Worm (Caenorhabditis elegans): ENCODE results near the gene wah-1.

Gene wah-1

ce11 chrIII:11989823-11990222 is at the start of gene wah-1:
TSS of gene wah-1 (plus strand) at chrIII:11990167.
- TF ChIP-seq dao-5 (tag; optimal IDR thresholded peaks at IDR 0.05), result no peak
- no peak for TF ChIP-seq W03F9.2 (tag; optimal IDR thresholded peaks at IDR 0.05)
- no peak for TF ChIP-seq him-1 (tag; optimal IDR thresholded peaks at IDR 0.05)

ce11 chrIII:11942664-11943063 is 47.3 kb upstream of the wah-1 start:
- TF ChIP-seq him-1 (tag; optimal IDR thresholded peaks at IDR 0.05) (no peak), W03F9.2 (tag; optimal IDR thresholded peaks at IDR 0.05) (no peak), dao-5 (tag; optimal IDR thresholded peaks at IDR 0.05) (no peak)

- no peak for TF ChIP-seq dao-5 (tag; optimal IDR thresholded peaks at IDR 0.05)
- peak; percentile 89 for TF ChIP-seq him-1 (tag; optimal IDR thresholded peaks at IDR 0.05)
- TF ChIP-seq W03F9.2 (tag; optimal IDR thresholded peaks at IDR 0.05), result peak; percentile 74
Observed at ce11 chrIII:11946062-11946749, 43.8 kb upstream of the wah-1 start.

ce11 chrIII:11946973-11947372 is 43.0 kb upstream of the wah-1 start, which contains the start of gene Y56A3A.7:
TSS of gene Y56A3A.7 (minus strand) at chrIII:11947019.
- TF ChIP-seq dao-5 (tag; optimal IDR thresholded peaks at IDR 0.05) (no peak), W03F9.2 (tag; optimal IDR thresholded peaks at IDR 0.05) (no peak), him-1 (tag; optimal IDR thresholded peaks at IDR 0.05) (no peak)

- TF ChIP-seq W03F9.2 (tag; optimal IDR thresholded peaks at IDR 0.05) (no peak), dao-5 (tag; optimal IDR thresholded peaks at IDR 0.05) (no peak), him-1 (tag; optimal IDR thresholded peaks at IDR 0.05) (no peak)
Observed at ce11 chrIII:11947527-11947926, 42.4 kb upstream of the wah-1 start.

ce11 chrIII:11948437-11948836 is 41.5 kb upstream of the wah-1 start:
- TF ChIP-seq W03F9.2 (tag; optimal IDR thresholded peaks at IDR 0.05), result no peak
- no peak for TF ChIP-seq him-1 (tag; optimal IDR thresholded peaks at IDR 0.05)
- TF ChIP-seq dao-5 (tag; optimal IDR thresholded peaks at IDR 0.05), result no peak

- TF ChIP-seq him-1 (tag; optimal IDR thresholded peaks at IDR 0.05), result no peak
- no peak for TF ChIP-seq W03F9.2 (tag; optimal IDR thresholded peaks at IDR 0.05)
- no peak for TF ChIP-seq dao-5 (tag; optimal IDR thresholded peaks at IDR 0.05)
Observed at ce11 chrIII:11949276-11949879, 40.6 kb upstream of the wah-1 start.

ce11 chrIII:11951111-11951510 is 38.9 kb upstream of the wah-1 start:
- no peak for TF ChIP-seq dao-5 (tag; optimal IDR thresholded peaks at IDR 0.05)

ce11 chrIII:11954150-11954549 is 35.8 kb upstream of the wah-1 start:
- TF ChIP-seq him-1 (tag; optimal IDR thresholded peaks at IDR 0.05) (no peak), W03F9.2 (tag; optimal IDR thresholded peaks at IDR 0.05) (no peak), dao-5 (tag; optimal IDR thresholded peaks at IDR 0.05) (no peak)

- TF ChIP-seq W03F9.2 (tag; optimal IDR thresholded peaks at IDR 0.05) (no peak), dao-5 (tag; optimal IDR thresholded peaks at IDR 0.05) (no peak), him-1 (tag; optimal IDR thresholded peaks at IDR 0.05) (no peak)
Observed at ce11 chrIII:11960080-11960479, 29.9 kb upstream of the wah-1 start, which contains the start of gene top-3. TSS of gene top-3 (minus strand) at chrIII:11960180.

ce11 chrIII:11971342-11971741 is 18.6 kb upstream of the wah-1 start, which contains the start of gene Y56A3A.28:
TSS of gene Y56A3A.28 (minus strand) at chrIII:11971374.
- TF ChIP-seq dao-5 (tag; optimal IDR thresholded peaks at IDR 0.05) (no peak), W03F9.2 (tag; optimal IDR thresholded peaks at IDR 0.05) (no peak), him-1 (tag; optimal IDR thresholded peaks at IDR 0.05) (no peak)

- TF ChIP-seq W03F9.2 (tag; optimal IDR thresholded peaks at IDR 0.05), result no peak
- TF ChIP-seq dao-5 (tag; optimal IDR thresholded peaks at IDR 0.05), result no peak
- no peak for TF ChIP-seq him-1 (tag; optimal IDR thresholded peaks at IDR 0.05)
Observed at ce11 chrIII:11973996-11974395, 16.0 kb upstream of the wah-1 start, which contains the start of gene ung-1. TSS of gene ung-1 (minus strand) at chrIII:11974096.

ce11 chrIII:11974414-11974813 is 15.6 kb upstream of the wah-1 start, which contains the start of gene Y56A3A.31:
TSS of gene Y56A3A.31 (plus strand) at chrIII:11974477.
- TF ChIP-seq W03F9.2 (tag; optimal IDR thresholded peaks at IDR 0.05) (no peak), dao-5 (tag; optimal IDR thresholded peaks at IDR 0.05) (no peak), him-1 (tag; optimal IDR thresholded peaks at IDR 0.05) (no peak)

- TF ChIP-seq him-1 (tag; optimal IDR thresholded peaks at IDR 0.05), result no peak
- TF ChIP-seq dao-5 (tag; optimal IDR thresholded peaks at IDR 0.05), result no peak
- TF ChIP-seq W03F9.2 (tag; optimal IDR thresholded peaks at IDR 0.05), result no peak
Observed at ce11 chrIII:11978742-11979141, 11.2 kb upstream of the wah-1 start, which contains the start of gene Y56A3A.30. TSS of gene Y56A3A.30 (minus strand) at chrIII:11979065.
